Fruit fly (Drosophila melanogaster) Kc167 (cell line): ENCODE data around the gene sturkopf.

Experiments used
- Myc ChIP-seq: fragments of >200 bp; optimal IDR thresholded peaks from 2 replicates; lab custom pipeline; 2017; ENCODE audit warnings: missing external identifiers
- Sin3A ChIP-seq: fragments of >200 bp; optimal IDR thresholded peaks from 2 replicates; lab custom pipeline; 2018; ENCODE audit warnings: missing external identifiers
- h ChIP-seq: fragments of >200 bp; optimal IDR thresholded peaks from 3 replicates; lab custom pipeline; 2018; ENCODE audit warnings: missing external identifiers
- insv ChIP-seq: fragments of >200 bp; optimal IDR thresholded peaks from 3 replicates; lab custom pipeline; 2018; ENCODE audit warnings: missing external identifiers
- psq ChIP-seq: fragments of >200 bp; optimal IDR thresholded peaks from 2 replicates; lab custom pipeline; 2017; ENCODE audit warnings: missing external identifiers
- ttk ChIP-seq: sonication (Bioruptor generic); optimal IDR thresholded peaks from 2 replicates; lab custom pipeline; 2017; ENCODE audit warnings: missing external identifiers

DNA sequence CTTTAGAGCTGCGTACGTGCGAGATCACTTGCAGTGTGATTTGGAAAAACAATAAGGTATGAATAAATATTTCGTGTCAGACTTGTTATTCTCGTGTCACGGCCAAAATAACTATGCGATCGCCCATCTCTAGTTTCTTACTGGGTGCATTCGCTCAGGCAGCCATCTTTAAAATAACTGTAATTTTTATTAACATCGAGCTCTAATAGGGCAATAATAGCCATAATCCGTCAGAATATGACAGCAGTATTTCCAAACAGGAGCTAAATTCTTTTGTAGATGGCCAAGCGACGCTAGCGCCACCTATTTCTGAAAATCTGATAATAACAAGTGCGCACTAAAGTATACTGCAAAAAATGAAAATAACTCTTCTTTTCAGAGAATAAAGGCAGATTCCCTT is 38.9 kb upstream of the sturkopf start:
- TF ChIP-seq ttk (lab: Kevin White, UChicago) (no peak), insv (lab: Kevin White, UChicago) (no peak), psq (no peak), Sin3A (lab: Kevin White, UChicago) (no peak), Myc (no peak), h (lab: Kevin White, UChicago) (no peak)
